Fruit fly (Drosophila melanogaster): Measurements from ENCODE around the gene Acp95EF.
A peak's percentile ranks its signal among the peaks of the same experiment; 100 is the strongest.

Acp95EF gene

dm6 chr3R:24259278-24260040, 30.7 kb downstream of the Acp95EF start (continued):
- TF ChIP-seq CG13624 (GFP tag; optimal IDR thresholded peaks at IDR 0.05) (peak; percentile 89), knrl (GFP tag; IDR thresholded peaks at IDR 0.05; ENCODE audit: partially characterized antibody) (no peak), pnt (GFP tag; optimal IDR thresholded peaks at IDR 0.05) (peak; percentile 87), CrebB (tag; optimal IDR thresholded peaks at IDR 0.05) (peak; percentile 81), aop (GFP tag; IDR thresholded peaks at IDR 0.05) (peak; percentile 49; the same call in 1 of the 2 replicates), CG6689 (GFP tag; IDR thresholded peaks at IDR 0.05) (peak; percentile 88), Hsf (GFP tag; optimal IDR thresholded peaks at IDR 0.05) (peak; percentile 92), gcm (GFP tag; optimal IDR thresholded peaks at IDR 0.05) (peak; percentile 77), CG7745 (tag; optimal IDR thresholded peaks at IDR 0.05) (no peak), CG3281 (GFP tag; optimal IDR thresholded peaks at IDR 0.05) (peak; percentile 90), org-1 (GFP tag; optimal IDR thresholded peaks at IDR 0.05) (peak; percentile 92), Dbx (GFP tag; IDR thresholded peaks at IDR 0.05) (peak; percentile 87), lov (optimal IDR thresholded peaks at IDR 0.05) (no peak), lov (GFP tag; IDR thresholded peaks at IDR 0.05) (peak; percentile 90), CG10431 (GFP tag; optimal IDR thresholded peaks at IDR 0.05) (no peak), HLH54F (GFP tag; optimal IDR thresholded peaks at IDR 0.05) (peak; percentile 87), jigr1 (GFP tag; IDR thresholded peaks at IDR 0.05) (peak; percentile 49; the same call in 2 of the 3 replicates), hbn (GFP tag; IDR thresholded peaks at IDR 0.05; ENCODE audit: partially characterized antibody) (no peak), crol (GFP tag; IDR thresholded peaks at IDR 0.05) (no peak; the same call in 1 of the 2 replicates), Hr3 (GFP tag; optimal IDR thresholded peaks at IDR 0.05) (peak; percentile 84), CG18476 (GFP tag; optimal IDR thresholded peaks at IDR 0.05) (peak; percentile 82), CG13775 (GFP tag; optimal IDR thresholded peaks at IDR 0.05) (peak; percentile 87), Hand (GFP tag; optimal IDR thresholded peaks at IDR 0.05) (peak; percentile 75), sr (GFP tag; IDR thresholded peaks at IDR 0.05) (peak; percentile 68; the same call in 1 of the 3 replicates), Neu2 (GFP tag; optimal IDR thresholded peaks at IDR 0.05; ENCODE audit: borderline replicate concordance) (peak; percentile 76), ara (GFP tag; IDR thresholded peaks at IDR 0.05) (peak; percentile 92), insv (GFP tag; optimal IDR thresholded peaks at IDR 0.05) (peak in 1 of 2 experiments; percentile 44), CG10654 (GFP tag; optimal IDR thresholded peaks at IDR 0.05) (peak; percentile 81), Ets65A (GFP tag) (no peak), kni (GFP tag; optimal IDR thresholded peaks at IDR 0.05) (peak; percentile 84), Trl (optimal IDR thresholded peaks at IDR 0.05) (peak; percentile 83 to 90), Trl (GFP tag; optimal IDR thresholded peaks at IDR 0.05) (peak; percentile 88), Mad (GFP tag; optimal IDR thresholded peaks at IDR 0.05) (peak; percentile 64), CG2875 (GFP tag; optimal IDR thresholded peaks at IDR 0.05) (peak; percentile 86), TFAM (GFP tag; optimal IDR thresholded peaks at IDR 0.05) (peak; percentile 62), CG8944 (GFP tag; optimal IDR thresholded peaks at IDR 0.05) (peak; percentile 82), danr (GFP tag; IDR thresholded peaks at IDR 0.05) (peak; percentile 69), tup (GFP tag; optimal IDR thresholded peaks at IDR 0.05) (peak; percentile 86), bsh (GFP tag; optimal IDR thresholded peaks at IDR 0.05) (peak; percentile 83 to 92), grn (GFP tag; optimal IDR thresholded peaks at IDR 0.05) (peak; percentile 90), BEAF-32 (GFP tag; optimal IDR thresholded peaks at IDR 0.05) (no peak), NC2β (GFP tag; optimal IDR thresholded peaks at IDR 0.05) (peak; percentile 89), CG12219 (GFP tag; optimal IDR thresholded peaks at IDR 0.05) (peak; percentile 92), eve (GFP tag; optimal IDR thresholded peaks at IDR 0.05) (peak in 1 of 2 experiments; percentile 73), psq (GFP tag; optimal IDR thresholded peaks at IDR 0.05) (peak; percentile 74), CG11093 (GFP tag; IDR thresholded peaks at IDR 0.05) (peak; percentile 87), sc (optimal IDR thresholded peaks at IDR 0.05) (no peak), sc (GFP tag; optimal IDR thresholded peaks at IDR 0.05) (peak; percentile 83), wor (GFP tag; IDR thresholded peaks at IDR 0.05) (peak; percentile 62), CHES-1-like (GFP tag; optimal IDR thresholded peaks at IDR 0.05) (peak; percentile 89)

All from whole organism, embryonic.